Worm (Caenorhabditis elegans): ENCODE data around the gene ZK1290.5.

The ZK1290.5 gene

DNA sequence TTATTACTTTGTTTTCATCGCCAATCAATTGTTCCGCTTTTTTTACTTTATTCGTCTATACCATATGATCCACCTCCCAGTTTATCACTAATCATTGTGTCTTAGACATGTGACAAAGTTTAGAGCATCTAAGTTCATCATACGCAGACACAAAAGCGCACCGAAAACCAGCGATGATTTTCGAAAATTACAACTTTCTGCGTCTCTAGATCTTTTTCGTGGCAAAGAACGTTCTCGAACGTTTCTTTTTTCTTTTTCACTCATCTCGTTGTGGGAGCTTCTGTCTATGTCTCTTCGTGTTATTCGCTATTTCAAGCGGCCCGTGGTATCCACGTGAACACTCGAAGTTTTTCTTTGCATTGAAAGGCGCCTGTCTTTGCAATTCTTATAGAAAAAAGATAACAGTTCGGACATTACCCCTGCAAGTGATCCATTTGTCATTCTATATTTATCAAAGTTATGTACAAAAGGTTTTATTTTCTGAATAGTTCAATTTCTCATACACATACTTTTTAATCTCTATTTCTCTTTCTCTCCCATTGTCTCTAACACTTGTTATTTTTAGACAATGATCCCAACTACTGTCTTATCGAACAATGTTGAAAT is at the start of gene ZK1290.5:
Gene ZK1290.5 (plus strand): TSS at position 566 of the 606 bp plus-strand sequence.
- TF ChIP-seq nhr-10 (tag; optimal IDR thresholded peaks at IDR 0.05) (peak; percentile 83), pha-4 (GFP tag; IDR thresholded peaks at IDR 0.05) (peak; percentile 86), pha-4 (tag; optimal IDR thresholded peaks at IDR 0.05) (peak; percentile 61), ctbp-1 (GFP tag; IDR thresholded peaks at IDR 0.05) (peak; percentile 75), rbr-2 (tag; optimal IDR thresholded peaks at IDR 0.05) (peak; percentile 67), mep-1 (tag; optimal IDR thresholded peaks at IDR 0.05) (peak; percentile 87), lim-7 (GFP tag; IDR thresholded peaks at IDR 0.05) (no peak), Y75B8A.6 (GFP tag; IDR thresholded peaks at IDR 0.05) (0 out of 2 replicates have a peak, but pooled peaks have one; percentile 31), R02D3.7 (tag; optimal IDR thresholded peaks at IDR 0.05) (no peak), ces-1 (GFP tag; optimal IDR thresholded peaks at IDR 0.05) (no peak), nhr-28 (tag; optimal IDR thresholded peaks at IDR 0.05) (peak; percentile 91), nhr-76 (tag; optimal IDR thresholded peaks at IDR 0.05) (peak; percentile 63), set-16 (GFP tag; IDR thresholded peaks at IDR 0.05) (peak; percentile 36; the same call in 1 of the 2 replicates), ztf-7 (tag; optimal IDR thresholded peaks at IDR 0.05) (peak; percentile 37), lin-13 (GFP tag; optimal IDR thresholded peaks at IDR 0.05) (peak; percentile 71), hmg-1.1 (GFP tag; IDR thresholded peaks at IDR 0.05) (peak; percentile 62), hlh-11 (tag; optimal IDR thresholded peaks at IDR 0.05) (peak; percentile 99), lin-1 (GFP tag; IDR thresholded peaks at IDR 0.05) (peak; percentile 87), Y105C5A.15 (GFP tag; IDR thresholded peaks at IDR 0.05) (no peak), php-3 (GFP tag; IDR thresholded peaks at IDR 0.05) (peak; percentile 91), T20F7.1 (GFP tag; optimal IDR thresholded peaks at IDR 0.05) (peak; percentile 84), hlh-30 (tag; optimal IDR thresholded peaks at IDR 0.05; ENCODE audit: insufficient read depth) (peak; percentile 97), unc-62 (GFP tag; optimal IDR thresholded peaks at IDR 0.05 in 1 of 2) (peak in 1 of 2 experiments; percentile 91), unc-62 (tag; optimal IDR thresholded peaks at IDR 0.05) (no peak), egl-27 (tag; optimal IDR thresholded peaks at IDR 0.05) (no peak), pqm-1 (tag; optimal IDR thresholded peaks at IDR 0.05) (peak; percentile 3), aly-2 (tag; optimal IDR thresholded peaks at IDR 0.05) (no peak), mxl-3 (GFP tag; optimal IDR thresholded peaks at IDR 0.05) (peak; percentile 52), nhr-48 (tag; optimal IDR thresholded peaks at IDR 0.05) (peak; percentile 98), spr-3 (GFP tag; optimal IDR thresholded peaks at IDR 0.05) (no peak), egl-43 (GFP tag; IDR thresholded peaks at IDR 0.05) (no peak), nhr-11 (tag; optimal IDR thresholded peaks at IDR 0.05) (peak; percentile 89), saeg-2 (GFP tag; IDR thresholded peaks at IDR 0.05) (peak; percentile 26; the same call in 1 of the 2 replicates), mdl-1 (tag; optimal IDR thresholded peaks at IDR 0.05) (peak; percentile 43 to 95), T26A8.4 (GFP tag; IDR thresholded peaks at IDR 0.05) (peak; percentile 71), aha-1 (tag) (peak; percentile 96), mxl-2 (GFP tag; conservative IDR thresholded peaks at IDR 0.05) (peak; percentile 98), nhr-102 (tag; optimal IDR thresholded peaks at IDR 0.05) (peak; percentile 90), nhr-25 (tag; optimal IDR thresholded peaks at IDR 0.05; ENCODE audit: borderline replicate concordance, insufficient read depth) (peak; percentile 49), mdt-29 (GFP tag; IDR thresholded peaks at IDR 0.05) (peak; percentile 96), nhr-77 (tag; optimal IDR thresholded peaks at IDR 0.05) (peak; percentile 72), daf-16 (GFP tag; optimal IDR thresholded peaks at IDR 0.05) (peak; percentile 82 to 87), daf-16 (tag; optimal IDR thresholded peaks at IDR 0.05) (peak; percentile 76), dmd-6 (GFP tag; IDR thresholded peaks at IDR 0.05) (peak; percentile 99), skn-1 (tag; optimal IDR thresholded peaks at IDR 0.05) (no peak), tra-1 (GFP tag; IDR thresholded peaks at IDR 0.05) (peak; percentile 96), dmd-8 (GFP tag; IDR thresholded peaks at IDR 0.05) (no peak), zip-2 (tag; optimal IDR thresholded peaks at IDR 0.05) (peak; percentile 40), dve-1 (tag; optimal IDR thresholded peaks at IDR 0.05; ENCODE audit: insufficient read depth) (peak; percentile 98), zfp-3 (GFP tag; conservative IDR thresholded peaks at IDR 0.05) (peak; percentile 83), madf-9 (GFP tag; conservative IDR thresholded peaks at IDR 0.05) (peak; percentile 48; the same call in 1 of the 2 replicates)
